Fruit fly (Drosophila melanogaster) whole organism, embryonic: Measurements from ENCODE around the gene Gr93d.

Experiments used
- Atf-2 ChIP-seq: fragments of 200-800 bp; sonication (Bioruptor generic); optimal IDR thresholded peaks from 2 replicates; lab custom pipeline; 2016; ENCODE audit warnings: missing biosample characterization, missing genetic modification characterization
- B-H2 ChIP-seq: fragments of 200-800 bp; sonication (Bioruptor generic); optimal IDR thresholded peaks from 2 replicates; lab custom pipeline; 2018; ENCODE audit warnings: missing biosample characterization, mild to moderate bottlenecking, missing genetic modification characterization
- BEAF-32 ChIP-seq: fragments of 200-800 bp; sonication (Bioruptor generic); optimal IDR thresholded peaks from 3 replicates; lab custom pipeline; 2017; ENCODE audit warnings: missing biosample characterization, missing genetic modification characterization, mild to moderate bottlenecking, moderate library complexity, missing genetic modification reagents
- CG10267 ChIP-seq: fragments of 200-800 bp; sonication (Bioruptor generic); optimal IDR thresholded peaks from 2 replicates; lab custom pipeline; 2018; ENCODE audit warnings: missing biosample characterization, mild to moderate bottlenecking, missing genetic modification characterization, moderate library complexity
- CG10543 ChIP-seq: fragments of 200-800 bp; sonication (Bioruptor generic); optimal IDR thresholded peaks from 3 replicates; lab custom pipeline; 2017; ENCODE audit warnings: missing biosample characterization, mild to moderate bottlenecking, missing genetic modification characterization, moderate library complexity
- CG10979 ChIP-seq: fragments of 200-800 bp; sonication (Bioruptor generic); optimal IDR thresholded peaks from 2 replicates; lab custom pipeline; 2018; ENCODE audit warnings: missing biosample characterization, mild to moderate bottlenecking, missing genetic modification characterization, moderate library complexity
- CG12299 ChIP-seq: fragments of 200-800 bp; sonication (Bioruptor generic); optimal IDR thresholded peaks from 2 replicates; lab custom pipeline; 2018; ENCODE audit warnings: missing biosample characterization, mild to moderate bottlenecking, missing genetic modification characterization
- CG13424 ChIP-seq: fragments of 200-800 bp; sonication (Bioruptor generic); optimal IDR thresholded peaks from 2 replicates; lab custom pipeline; 2019; ENCODE audit warnings: missing biosample characterization, mild to moderate bottlenecking, missing genetic modification characterization, moderate library complexity
- CG13775 ChIP-seq: fragments of 200-800 bp; sonication (Bioruptor generic); optimal IDR thresholded peaks from 3 replicates; lab custom pipeline; 2017; ENCODE audit warnings: missing biosample characterization, mild to moderate bottlenecking, missing genetic modification characterization
- CG14667 ChIP-seq: fragments of 200-800 bp; sonication (Bioruptor generic); IDR thresholded peaks from 2 replicates; pipeline ENCODE4 v1.3.6; 2022; ENCODE audit warnings: missing biosample characterization, missing genetic modification characterization
- CG14860 ChIP-seq: fragments of 200-800 bp; sonication (Bioruptor generic); IDR thresholded peaks from 3 replicates; pipeline ENCODE4 v1.3.6; 2022; ENCODE audit warnings: missing biosample characterization, missing genetic modification characterization; ENCODE audit not compliant: partially characterized antibody
- CG1602 ChIP-seq: fragments of 200-800 bp; sonication (Bioruptor generic); optimal IDR thresholded peaks from 3 replicates; lab custom pipeline; 2016; ENCODE audit warnings: missing biosample characterization, missing genetic modification characterization
- CG1603 ChIP-seq: fragments of 200-800 bp; sonication (Bioruptor generic); optimal IDR thresholded peaks from 2 replicates; lab custom pipeline; 2019; ENCODE audit warnings: missing biosample characterization, mild to moderate bottlenecking, missing genetic modification characterization, moderate library complexity
- CG31388 ChIP-seq: fragments of 200-800 bp; sonication (Bioruptor generic); optimal IDR thresholded peaks from 2 replicates; lab custom pipeline; 2016; ENCODE audit warnings: missing biosample characterization, missing genetic modification characterization
- CG33213 ChIP-seq: fragments of 200-800 bp; sonication (Bioruptor generic); optimal IDR thresholded peaks from 3 replicates; lab custom pipeline; 2016; ENCODE audit warnings: missing biosample characterization, missing genetic modification characterization
- CG3407 ChIP-seq: fragments of 200-800 bp; sonication (Bioruptor generic); optimal IDR thresholded peaks from 2 replicates; lab custom pipeline; 2018; ENCODE audit warnings: missing biosample characterization, mild to moderate bottlenecking, missing genetic modification characterization
- CG4282 ChIP-seq: fragments of 200-800 bp; sonication (Bioruptor generic); optimal IDR thresholded peaks from 2 replicates; lab custom pipeline; 2016; ENCODE audit warnings: missing biosample characterization, missing genetic modification characterization
- CG4707 ChIP-seq: fragments of 200-800 bp; sonication (Bioruptor generic); optimal IDR thresholded peaks from 2 replicates; lab custom pipeline; 2018; ENCODE audit warnings: missing biosample characterization, mild to moderate bottlenecking, missing genetic modification characterization, moderate library complexity
- CG6272 ChIP-seq: fragments of 200-800 bp; sonication (Bioruptor generic); IDR thresholded peaks from 2 replicates; pipeline ENCODE4 v1.3.6; 2022; ENCODE audit warnings: missing biosample characterization, missing genetic modification characterization
- CG6683 ChIP-seq: fragments of 200-800 bp; sonication (Bioruptor generic); optimal IDR thresholded peaks from 2 replicates; lab custom pipeline; 2017; ENCODE audit warnings: missing biosample characterization, mild to moderate bottlenecking, missing genetic modification characterization, missing genetic modification reagents
- CG7372 ChIP-seq: fragments of 200-800 bp; sonication (Bioruptor generic); IDR thresholded peaks from 2 replicates; pipeline ENCODE4 v1.3.6; 2022; ENCODE audit warnings: missing biosample characterization, missing genetic modification characterization
- CG9215 ChIP-seq: fragments of 200-800 bp; sonication (Bioruptor generic); IDR thresholded peaks from 2 replicates; pipeline ENCODE4 v1.3.6; 2022; ENCODE audit warnings: missing biosample characterization, missing genetic modification characterization
- CHES-1-like ChIP-seq: fragments of 200-800 bp; sonication (Bioruptor generic); optimal IDR thresholded peaks from 2 replicates; lab custom pipeline; 2016; ENCODE audit warnings: missing biosample characterization, missing genetic modification characterization
- D19B ChIP-seq: fragments of 200-800 bp; sonication (Bioruptor generic); optimal IDR thresholded peaks from 2 replicates; lab custom pipeline; 2017; ENCODE audit warnings: missing biosample characterization, mild to moderate bottlenecking, missing genetic modification characterization
- Dip3 ChIP-seq: fragments of 200-800 bp; sonication (Bioruptor generic); optimal IDR thresholded peaks from 3 replicates; lab custom pipeline; 2016; ENCODE audit warnings: missing biosample characterization, missing genetic modification characterization
- Eip74EF ChIP-seq, 2 experiments: fragments of 200-800 bp in 1 of 2; fragments of >200 bp in 1 of 2; sonication (Bioruptor generic) in 1 of 2; optimal IDR thresholded peaks; 2 replicates each; lab custom pipeline; 2017 to 2019; ENCODE audit warnings: missing biosample characterization in 2 of 2, missing genetic modification characterization in 2 of 2, mild to moderate bottlenecking in 1 of 2, moderate library complexity in 1 of 2
- Ets65A ChIP-seq: fragments of 200-800 bp; sonication (Bioruptor generic); peaks from one replicate; lab custom pipeline; 2016; ENCODE audit warnings: missing biosample characterization, missing genetic modification characterization
- HHEX ChIP-seq: fragments of 200-800 bp; sonication (Bioruptor generic); optimal IDR thresholded peaks from 3 replicates; lab custom pipeline; 2017; ENCODE audit warnings: missing biosample characterization, mild to moderate bottlenecking, missing genetic modification characterization, missing genetic modification reagents
- NC2β ChIP-seq: fragments of 200-800 bp; sonication (Bioruptor generic); optimal IDR thresholded peaks from 2 replicates; lab custom pipeline; 2016; ENCODE audit warnings: missing biosample characterization, missing genetic modification characterization
- Nf-YC ChIP-seq: fragments of 200-800 bp; optimal IDR thresholded peaks from 3 replicates; lab custom pipeline; 2019; ENCODE audit warnings: missing biosample characterization, mild to moderate bottlenecking, missing genetic modification characterization, moderate library complexity
- Ravus ChIP-seq: fragments of 200-800 bp; sonication (Bioruptor generic); IDR thresholded peaks from 2 replicates; pipeline ENCODE4 v1.3.6; 2022; ENCODE audit warnings: missing biosample characterization, missing genetic modification characterization
- Xbp1 ChIP-seq: fragments of 200-800 bp; sonication (Bioruptor generic); optimal IDR thresholded peaks from 3 replicates; lab custom pipeline; 2016; ENCODE audit warnings: missing biosample characterization, mild to moderate bottlenecking, missing genetic modification characterization
- chm ChIP-seq: fragments of 200-800 bp; sonication (Bioruptor generic); IDR thresholded peaks from 2 replicates; pipeline ENCODE4 v1.3.6; 2022; ENCODE audit warnings: missing biosample characterization, missing genetic modification characterization
- dati ChIP-seq: fragments of 200-800 bp; sonication (Bioruptor generic); IDR thresholded peaks from 2 replicates; pipeline ENCODE4 v1.3.6; 2022; ENCODE audit warnings: missing biosample characterization, missing genetic modification characterization
- gcm ChIP-seq: fragments of 200-800 bp; sonication (Bioruptor generic); optimal IDR thresholded peaks from 2 replicates; lab custom pipeline; 2019; ENCODE audit warnings: missing biosample characterization, mild to moderate bottlenecking, missing genetic modification characterization, moderate library complexity
- kay ChIP-seq: fragments of 200-800 bp; sonication (Bioruptor generic); optimal IDR thresholded peaks from 2 replicates; lab custom pipeline; 2016; ENCODE audit warnings: missing biosample characterization, missing genetic modification characterization
- klu ChIP-seq: fragments of 200-800 bp; sonication (Bioruptor generic); IDR thresholded peaks from 2 replicates; pipeline ENCODE4 v1.3.6; 2022; ENCODE audit warnings: missing biosample characterization, missing genetic modification characterization
- lab ChIP-seq: fragments of 200-800 bp; sonication (Bioruptor generic); optimal IDR thresholded peaks from 3 replicates; lab custom pipeline; 2017; ENCODE audit warnings: missing biosample characterization, missing genetic modification characterization, mild to moderate bottlenecking, moderate library complexity, missing genetic modification reagents
- lov ChIP-seq, 2 experiments: fragments of 200-800 bp in 1 of 2; fragments of >200 bp in 1 of 2; sonication (Bioruptor generic) in 1 of 2; IDR thresholded peaks in 1 of 2; optimal IDR thresholded peaks in 1 of 2; 2 replicates in 1 of 2; 3 replicates in 1 of 2; pipeline versions ENCODE4 v1.3.6 to Lab custom; 2017 to 2022; ENCODE audit warnings: missing biosample characterization in 1 of 2, missing genetic modification characterization in 1 of 2
- nom ChIP-seq: fragments of 200-800 bp; sonication (Bioruptor generic); optimal IDR thresholded peaks from 2 replicates; lab custom pipeline; 2017; ENCODE audit warnings: missing biosample characterization, missing genetic modification characterization, mild to moderate bottlenecking, moderate library complexity, missing genetic modification reagents
- otp ChIP-seq: fragments of 200-800 bp; sonication (Bioruptor generic); IDR thresholded peaks from 3 replicates; pipeline ENCODE4, ENCODE4 v1.3.6; 2022; ENCODE audit warnings: missing biosample characterization, missing genetic modification characterization
- pb ChIP-seq: fragments of 200-800 bp; sonication (Bioruptor generic); optimal IDR thresholded peaks from 3 replicates; lab custom pipeline; 2016; ENCODE audit warnings: missing biosample characterization, missing genetic modification characterization
- row ChIP-seq: fragments of 200-800 bp; sonication (Bioruptor generic); IDR thresholded peaks from 3 replicates; pipeline ENCODE4 v1.3.6; 2022; ENCODE audit warnings: missing biosample characterization, missing genetic modification characterization
- sim ChIP-seq: fragments of 200-800 bp; sonication (Bioruptor generic); IDR thresholded peaks from 2 replicates; pipeline ENCODE4 v1.3.6; 2022; ENCODE audit warnings: missing biosample characterization, missing genetic modification characterization
- sna ChIP-seq: fragments of 200-800 bp; sonication (Bioruptor generic); IDR thresholded peaks from 2 replicates; pipeline ENCODE4 v1.3.6; 2022; ENCODE audit warnings: missing biosample characterization, missing genetic modification characterization; ENCODE audit not compliant: partially characterized antibody
- sqz ChIP-seq: fragments of 200-800 bp; sonication (Bioruptor generic); optimal IDR thresholded peaks from 3 replicates; lab custom pipeline; 2018; ENCODE audit warnings: missing biosample characterization, mild to moderate bottlenecking, missing genetic modification characterization
- toy ChIP-seq: fragments of 200-800 bp; sonication (Bioruptor generic); IDR thresholded peaks from 2 replicates; pipeline ENCODE4 v1.3.6; 2022; ENCODE audit warnings: missing biosample characterization, missing genetic modification characterization
- unc-4 ChIP-seq: fragments of 200-800 bp; sonication (Bioruptor generic); IDR thresholded peaks from 2 replicates; pipeline ENCODE4 v1.3.6; 2022; ENCODE audit warnings: missing biosample characterization, missing genetic modification characterization; ENCODE audit not compliant: partially characterized antibody
- unpg ChIP-seq: fragments of 200-800 bp; sonication (Bioruptor generic); optimal IDR thresholded peaks from 3 replicates; lab custom pipeline; 2018; ENCODE audit warnings: missing biosample characterization, mild to moderate bottlenecking, missing genetic modification characterization, moderate library complexity
- vvl ChIP-seq: fragments of 200-800 bp; sonication (Bioruptor generic); IDR thresholded peaks from 2 replicates; pipeline ENCODE4 v1.3.6; 2022; ENCODE audit warnings: missing biosample characterization, missing genetic modification characterization
- yki ChIP-seq: fragments of >200 bp; optimal IDR thresholded peaks from 3 replicates; lab custom pipeline; 2018

Gene Gr93d

DNA sequence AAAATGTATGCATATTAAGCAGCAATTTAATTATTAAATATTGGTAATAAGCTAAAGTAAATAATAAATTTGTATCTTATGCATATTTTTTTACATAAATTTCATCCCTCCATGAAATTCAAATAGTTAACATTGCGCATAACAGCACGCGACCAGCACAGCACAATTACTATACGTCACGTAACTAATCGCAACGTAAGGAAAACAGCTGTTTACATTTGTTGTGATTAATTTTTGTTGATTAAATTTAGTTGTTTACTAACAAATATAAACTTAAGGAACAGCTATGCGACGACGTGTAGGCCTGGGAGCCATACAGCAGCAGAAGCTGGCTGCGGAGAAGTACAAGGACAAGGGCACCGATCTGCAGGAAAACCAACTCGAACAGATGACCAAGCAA, 18.5 kb upstream of the Gr93d start, which contains the start of gene lsn (continued):
- TF ChIP-seq B-H2 (GFP tag; lab: Kevin White, UChicago) (no peak), CG1602 (GFP tag; lab: Kevin White, UChicago) (no peak), lov (optimal IDR thresholded peaks at IDR 0.05; lab: Kevin White, UChicago) (no peak), lov (GFP tag; IDR thresholded peaks at IDR 0.05; lab: Robert Waterston, UW) (no peak), D19B (no peak), vvl (GFP tag; lab: Robert Waterston, UW) (no peak), CG6272 (GFP tag; lab: Robert Waterston, UW) (no peak), CG10267 (tag; lab: Kevin White, UChicago) (no peak), NC2β (no peak), toy (GFP tag; lab: Robert Waterston, UW) (no peak), lab (peak; percentile 42), row (GFP tag; lab: Robert Waterston, UW) (no peak), pb (GFP tag; lab: Kevin White, UChicago) (no peak), CG31388 (GFP tag; lab: Kevin White, UChicago) (no peak), CG4707 (GFP tag; lab: Kevin White, UChicago) (peak; percentile 26), CG7372 (no peak), HHEX (no peak), CHES-1-like (GFP tag; lab: Kevin White, UChicago) (no peak), CG10543 (GFP tag; lab: Kevin White, UChicago) (no peak), CG1603 (tag; lab: Kevin White, UChicago) (peak; percentile 68), Atf-2 (no peak), Xbp1 (GFP tag; lab: Kevin White, UChicago) (no peak), CG6683 (GFP tag; lab: Kevin White, UChicago) (no peak), Ravus (GFP tag; lab: Robert Waterston, UW) (no peak), Ets65A (GFP tag; lab: Kevin White, UChicago) (no peak), CG12299 (tag; lab: Kevin White, UChicago) (no peak), dati (GFP tag; lab: Robert Waterston, UW) (no peak), Dip3 (GFP tag; lab: Kevin White, UChicago) (no peak), otp (GFP tag; lab: Robert Waterston, UW) (no peak), CG14667 (GFP tag; lab: Robert Waterston, UW) (no peak), sim (GFP tag; lab: Robert Waterston, UW) (no peak), CG10979 (tag; lab: Kevin White, UChicago) (no peak), CG4282 (GFP tag; lab: Kevin White, UChicago) (no peak), CG33213 (GFP tag; lab: Kevin White, UChicago) (no peak), Nf-YC (tag; lab: Kevin White, UChicago) (no peak), unc-4 (GFP tag; lab: Robert Waterston, UW) (no peak), chm (GFP tag; lab: Robert Waterston, UW) (no peak), yki (lab: Kevin White, UChicago) (no peak), sna (GFP tag; lab: Robert Waterston, UW) (0 out of 2 replicates have a peak, but pooled peaks have one; percentile 20), nom (no peak), sqz (GFP tag; lab: Kevin White, UChicago) (no peak), BEAF-32 (GFP tag; lab: Kevin White, UChicago) (peak; percentile 13), unpg (GFP tag; lab: Kevin White, UChicago) (peak; percentile 44), Eip74EF (GFP tag; optimal IDR thresholded peaks at IDR 0.05; lab: Kevin White, UChicago) (no peak), CG13775 (GFP tag; lab: Kevin White, UChicago) (no peak), klu (GFP tag; lab: Robert Waterston, UW) (no peak), CG9215 (GFP tag; lab: Robert Waterston, UW) (no peak), gcm (GFP tag; lab: Kevin White, UChicago) (no peak), CG14860 (no peak), CG13424 (tag; lab: Kevin White, UChicago) (peak; percentile 29), kay (GFP tag; lab: Kevin White, UChicago) (no peak), CG3407 (peak; percentile 9)
